Fruit fly (Drosophila melanogaster) whole organism, embryonic: ENCODE results near the gene SPH93.
A peak's percentile ranks its signal among the peaks of the same experiment; 100 is the strongest.

ENCODE experiments used
- BEAF-32 ChIP-seq: fragments of 200-800 bp; sonication (Bioruptor generic); optimal IDR thresholded peaks from 3 replicates; lab custom pipeline; 2017; ENCODE audit warnings: missing biosample characterization, missing genetic modification characterization, mild to moderate bottlenecking, moderate library complexity, missing genetic modification reagents
- CG13775 ChIP-seq: fragments of 200-800 bp; sonication (Bioruptor generic); optimal IDR thresholded peaks from 3 replicates; lab custom pipeline; 2017; ENCODE audit warnings: missing biosample characterization, mild to moderate bottlenecking, missing genetic modification characterization
- CoRest ChIP-seq: fragments of 200-800 bp; sonication (Bioruptor generic); optimal IDR thresholded peaks from 3 replicates; lab custom pipeline; 2018; ENCODE audit warnings: missing biosample characterization, mild to moderate bottlenecking, missing genetic modification characterization, moderate library complexity
- E2f2 ChIP-seq: fragments of 200-800 bp; sonication (Bioruptor generic); IDR thresholded peaks from 2 replicates; pipeline ENCODE4 v1.3.6; 2022; ENCODE audit warnings: missing biosample characterization, missing genetic modification characterization
- Six4 ChIP-seq: fragments of 200-800 bp; sonication (Bioruptor generic); optimal IDR thresholded peaks from 2 replicates; lab custom pipeline; 2016; ENCODE audit warnings: missing biosample characterization, missing genetic modification characterization
- gem ChIP-seq: fragments of 200-800 bp; sonication (Bioruptor generic); optimal IDR thresholded peaks from 2 replicates; lab custom pipeline; 2019; ENCODE audit warnings: missing biosample characterization, mild to moderate bottlenecking, missing genetic modification characterization, moderate library complexity
- zen ChIP-seq: fragments of 200-800 bp; sonication (Bioruptor generic); optimal IDR thresholded peaks from 3 replicates; lab custom pipeline; 2018; ENCODE audit warnings: missing biosample characterization, mild to moderate bottlenecking, missing genetic modification characterization, moderate library complexity

DNA sequence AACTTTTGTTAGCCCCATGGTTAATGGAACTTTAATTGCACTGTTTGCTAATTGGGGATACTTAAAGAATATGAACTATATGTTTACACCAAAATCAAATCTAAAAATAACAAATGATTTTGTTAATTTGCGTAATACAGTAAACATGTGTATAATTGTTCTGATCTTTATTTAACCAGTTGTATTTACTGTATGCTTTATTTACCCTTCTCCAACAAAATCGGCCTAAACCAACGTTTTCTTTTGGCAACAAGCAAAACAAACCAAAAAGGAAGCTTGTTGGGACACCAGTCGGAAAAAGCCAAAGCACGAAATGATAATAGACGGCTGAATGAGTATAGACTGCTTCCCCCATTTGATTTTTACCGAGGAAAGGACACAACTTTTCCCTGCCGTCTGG is 14.9 kb upstream of the SPH93 start:
- TF ChIP-seq BEAF-32 (no peak), Six4 (GFP tag; lab: Kevin White, UChicago) (no peak), CoRest (tag; lab: Kevin White, UChicago) (peak; percentile 50), E2f2 (GFP tag; lab: Robert Waterston, UW) (no peak), gem (tag; lab: Kevin White, UChicago) (no peak), CG13775 (GFP tag; lab: Kevin White, UChicago) (no peak), zen (tag; lab: Kevin White, UChicago) (no peak)
